Worm (Caenorhabditis elegans) whole organism, late embryonic: Measurements from ENCODE around the gene sri-31.

Source experiments
- odd-2 ChIP-seq: sonication (generic microtip); optimal IDR thresholded peaks from 2 replicates; lab custom pipeline; 2017; ENCODE audit warnings: antibody characterized with exemption, mild to moderate bottlenecking, missing genetic modification characterization, missing compliant biosample characterization
- pax-1 ChIP-seq: fragments of 150-350 bp; optimal IDR thresholded peaks from 2 replicates; lab custom pipeline; 2014; ENCODE audit warnings: missing biosample characterization, missing genetic modification characterization

ce11 chrII:3038453-3038909 is 12.3 kb upstream of the sri-31 start, which contains the start of the genes B0454.26 and B0454.5:
- TF ChIP-seq odd-2 (tag; lab: Kevin White, UChicago): no peak
- TF ChIP-seq pax-1 (tag; lab: Kevin White, UChicago): no peak
